Worm (Caenorhabditis elegans) whole organism, L3 larva: ENCODE data around the gene F21G4.6.

Experiments
- aly-2 ChIP-seq: fragments of 150-350 bp; optimal IDR thresholded peaks from 2 replicates; lab custom pipeline; 2014; ENCODE audit warnings: missing biosample characterization, missing genetic modification characterization
- daf-12 ChIP-seq: fragments of 150-350 bp; optimal IDR thresholded peaks from 2 replicates; lab custom pipeline; 2014; ENCODE audit warnings: missing biosample characterization, missing genetic modification reagents, missing genetic modification characterization
- egl-27 ChIP-seq: sonication (generic microtip); optimal IDR thresholded peaks from 4 replicates; lab custom pipeline; 2017; ENCODE audit warnings: missing biosample characterization, missing genetic modification reagents, missing genetic modification characterization
- nfya-1 ChIP-seq: sonication (generic microtip); optimal IDR thresholded peaks from 2 replicates; lab custom pipeline; 2017; ENCODE audit warnings: missing genetic modification characterization, mild to moderate bottlenecking, missing compliant biosample characterization, antibody characterized with exemption, moderate library complexity; ENCODE audit not compliant: insufficient read depth

DNA sequence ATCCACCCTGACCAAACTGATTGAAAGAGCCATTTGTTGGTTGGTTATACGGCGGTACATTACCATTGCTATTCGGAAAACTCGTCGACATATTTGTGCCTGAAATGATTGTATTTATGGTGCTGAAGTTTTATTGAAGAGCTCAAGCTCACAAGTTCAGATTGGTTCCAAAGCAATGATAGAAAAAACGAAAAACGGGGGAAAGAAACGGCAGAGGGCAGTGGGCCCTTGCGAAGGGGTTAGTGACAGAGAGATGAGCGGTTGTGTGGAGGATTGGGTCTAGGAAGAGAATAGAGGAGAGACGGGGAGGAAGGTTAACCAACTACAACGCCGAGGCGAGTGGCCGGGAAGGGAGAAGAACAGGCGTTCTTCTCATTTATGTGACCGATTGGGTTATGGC, 14.1 kb upstream of the F21G4.6 start, which contains the start of gene nra-3:
- no peak for TF ChIP-seq egl-27 (tag; lab: Kevin White, UChicago)
- no peak for TF ChIP-seq daf-12
- no peak for TF ChIP-seq aly-2 (tag; lab: Kevin White, UChicago)
- no peak for TF ChIP-seq nfya-1 (tag; lab: Kevin White, UChicago)
